Fruit fly (Drosophila melanogaster): Measurements from ENCODE around the gene P5cr.

DNA sequence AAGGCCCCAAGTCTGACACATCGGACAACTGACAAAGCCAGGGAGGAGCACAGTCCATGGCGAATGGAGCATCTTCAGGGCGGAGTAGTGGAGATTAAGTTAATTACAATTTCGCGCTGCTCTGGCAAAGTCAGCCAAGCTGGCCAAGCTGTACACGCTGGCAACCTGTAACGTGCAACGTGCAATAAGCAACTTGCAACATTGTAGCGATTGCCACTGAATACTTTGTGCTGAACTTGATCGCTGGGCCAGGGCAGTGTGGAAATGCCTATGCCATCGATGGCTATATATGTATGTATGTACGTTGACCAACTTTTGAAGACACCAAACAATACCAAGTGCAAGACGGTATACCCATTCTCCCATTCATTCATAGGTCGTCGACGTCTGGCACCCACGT, 49.1 kb downstream of the P5cr start:
- TF ChIP-seq CG17361 (GFP tag; IDR thresholded peaks at IDR 0.05) (no peak), CG31441 (GFP tag; IDR thresholded peaks at IDR 0.05) (no peak), bsh (GFP tag; optimal IDR thresholded peaks at IDR 0.05) (no peak), CG34422 (GFP tag; IDR thresholded peaks at IDR 0.05) (no peak), nom (GFP tag; optimal IDR thresholded peaks at IDR 0.05) (no peak), CG33213 (GFP tag; optimal IDR thresholded peaks at IDR 0.05) (no peak), ato (GFP tag; IDR thresholded peaks at IDR 0.05; ENCODE audit: partially characterized antibody) (no peak), br (optimal IDR thresholded peaks at IDR 0.05) (no peak)
